Worm (Caenorhabditis elegans) whole organism, L4 larva: ENCODE data around the gene lin-9.

ENCODE experiments used
- aly-2 ChIP-seq: sonication (generic microtip); optimal IDR thresholded peaks from 2 replicates; lab custom pipeline; 2018; ENCODE audit warnings: missing biosample characterization, missing genetic modification characterization
- ama-1 ChIP-seq: fragments of 150-350 bp; optimal IDR thresholded peaks from 2 replicates; lab custom pipeline; 2014; ENCODE audit warnings: inconsistent platforms, mixed read lengths
- jun-1 ChIP-seq: fragments of 150-350 bp; optimal IDR thresholded peaks from 2 replicates; lab custom pipeline; 2014; ENCODE audit warnings: missing biosample characterization, missing genetic modification reagents, missing genetic modification characterization
- lin-39 ChIP-seq: fragments of 150-350 bp; optimal IDR thresholded peaks from 2 replicates; lab custom pipeline; 2014; ENCODE audit warnings: missing biosample characterization, missing genetic modification reagents, missing genetic modification characterization
- lsy-2 ChIP-seq, 2 experiments: fragments of 150-350 bp in 1 of 2; sonication (generic microtip) in 1 of 2; optimal IDR thresholded peaks; 2 replicates each; lab custom pipeline; 2014 to 2017; ENCODE audit warnings: missing biosample characterization in 2 of 2, missing genetic modification characterization in 2 of 2
- nhr-10 ChIP-seq: fragments of 150-350 bp; optimal IDR thresholded peaks from 2 replicates; lab custom pipeline; 2014; ENCODE audit warnings: missing biosample characterization, missing genetic modification characterization

ce11 chrIII:8923240-8923734, 19.4 kb upstream of the lin-9 start, which contains the start of gene glb-1:
- TF ChIP-seq lin-39 (tag; lab: Kevin White, UChicago) (no peak), lsy-2 (tag; optimal IDR thresholded peaks at IDR 0.05; lab: Kevin White, UChicago) (no peak), aly-2 (tag; lab: Kevin White, UChicago) (no peak), jun-1 (tag; lab: Kevin White, UChicago) (no peak), ama-1 (lab: Kevin White, UChicago) (no peak), nhr-10 (tag; lab: Kevin White, UChicago) (no peak)
